Fruit fly (Drosophila melanogaster) whole organism, embryonic: ENCODE data around the gene Rab8.

ENCODE experiments used
- Aef1 ChIP-seq: fragments of 200-800 bp; sonication (Bioruptor generic); IDR thresholded peaks from 3 replicates; pipeline ENCODE4 v1.3.6; 2022; ENCODE audit warnings: missing biosample characterization, missing genetic modification characterization
- B-H2 ChIP-seq: fragments of 200-800 bp; sonication (Bioruptor generic); optimal IDR thresholded peaks from 2 replicates; lab custom pipeline; 2018; ENCODE audit warnings: missing biosample characterization, mild to moderate bottlenecking, missing genetic modification characterization
- Bgb ChIP-seq: fragments of 200-800 bp; sonication (Bioruptor generic); IDR thresholded peaks from 2 replicates; pipeline ENCODE4 v1.3.6; 2022; ENCODE audit warnings: missing biosample characterization, missing genetic modification characterization; ENCODE audit not compliant: partially characterized antibody
- Blimp-1 ChIP-seq: fragments of 200-800 bp; sonication (Bioruptor generic); optimal IDR thresholded peaks from 3 replicates; lab custom pipeline; 2018; ENCODE audit warnings: missing biosample characterization, missing genetic modification characterization, mild to moderate bottlenecking, moderate library complexity, missing genetic modification reagents
- BtbVII ChIP-seq: fragments of 200-800 bp; sonication (Bioruptor generic); optimal IDR thresholded peaks from 3 replicates; lab custom pipeline; 2017; ENCODE audit warnings: missing biosample characterization, mild to moderate bottlenecking, missing genetic modification characterization
- CG10462 ChIP-seq: fragments of 200-800 bp; sonication (Bioruptor generic); optimal IDR thresholded peaks from 2 replicates; lab custom pipeline; 2016; ENCODE audit warnings: missing biosample characterization, missing genetic modification characterization
- CG11093 ChIP-seq: fragments of 200-800 bp; sonication (Bioruptor generic); IDR thresholded peaks from 3 replicates; pipeline ENCODE4 v1.3.6; 2022; ENCODE audit warnings: missing biosample characterization, missing genetic modification characterization
- CG11723 ChIP-seq: fragments of 200-800 bp; sonication (Bioruptor generic); optimal IDR thresholded peaks from 2 replicates; lab custom pipeline; 2017; ENCODE audit warnings: missing biosample characterization, mild to moderate bottlenecking, missing genetic modification characterization
- CG12155 ChIP-seq: fragments of 200-800 bp; sonication (Bioruptor generic); optimal IDR thresholded peaks from 3 replicates; lab custom pipeline; 2016; ENCODE audit warnings: missing biosample characterization, missing genetic modification characterization
- CG13424 ChIP-seq: fragments of 200-800 bp; sonication (Bioruptor generic); optimal IDR thresholded peaks from 2 replicates; lab custom pipeline; 2019; ENCODE audit warnings: missing biosample characterization, mild to moderate bottlenecking, missing genetic modification characterization, moderate library complexity
- CG14860 ChIP-seq: fragments of 200-800 bp; sonication (Bioruptor generic); IDR thresholded peaks from 3 replicates; pipeline ENCODE4 v1.3.6; 2022; ENCODE audit warnings: missing biosample characterization, missing genetic modification characterization; ENCODE audit not compliant: partially characterized antibody
- CG14965 ChIP-seq: fragments of 200-800 bp; sonication (Bioruptor generic); optimal IDR thresholded peaks from 2 replicates; lab custom pipeline; 2016; ENCODE audit warnings: missing biosample characterization, missing genetic modification characterization, borderline replicate concordance
- CG15514 ChIP-seq: fragments of 200-800 bp; sonication (Bioruptor generic); optimal IDR thresholded peaks from 3 replicates; lab custom pipeline; 2017; ENCODE audit warnings: missing biosample characterization, missing genetic modification characterization, mild to moderate bottlenecking, moderate library complexity, missing genetic modification reagents
- CG15601 ChIP-seq: fragments of 200-800 bp; sonication (Bioruptor generic); optimal IDR thresholded peaks from 3 replicates; lab custom pipeline; 2019; ENCODE audit warnings: missing biosample characterization, mild to moderate bottlenecking, missing genetic modification characterization, moderate library complexity
- CG17328 ChIP-seq: fragments of 200-800 bp; sonication (Bioruptor generic); IDR thresholded peaks from 2 replicates; pipeline ENCODE4 v1.3.6; 2022; ENCODE audit warnings: missing biosample characterization, missing genetic modification characterization
- CG17912 ChIP-seq: fragments of 200-800 bp; sonication (Bioruptor generic); optimal IDR thresholded peaks from 2 replicates; lab custom pipeline; 2018; ENCODE audit warnings: missing biosample characterization, mild to moderate bottlenecking, missing genetic modification characterization
- CG2120 ChIP-seq: fragments of 200-800 bp; sonication (Bioruptor generic); optimal IDR thresholded peaks from 3 replicates; lab custom pipeline; 2016; ENCODE audit warnings: missing biosample characterization, missing genetic modification characterization
- CG30403 ChIP-seq: fragments of 200-800 bp; sonication (Bioruptor generic); optimal IDR thresholded peaks from 3 replicates; lab custom pipeline; 2016; ENCODE audit warnings: missing biosample characterization, missing genetic modification characterization
- CG31388 ChIP-seq: fragments of 200-800 bp; sonication (Bioruptor generic); optimal IDR thresholded peaks from 2 replicates; lab custom pipeline; 2016; ENCODE audit warnings: missing biosample characterization, missing genetic modification characterization
- CG5953 ChIP-seq: fragments of 200-800 bp; sonication (Bioruptor generic); IDR thresholded peaks from 2 replicates; pipeline ENCODE4 v1.3.6; 2022; ENCODE audit warnings: missing biosample characterization, missing genetic modification characterization
- CG6654 ChIP-seq: fragments of 200-800 bp; sonication (Bioruptor generic); optimal IDR thresholded peaks from 2 replicates; lab custom pipeline; 2017; ENCODE audit warnings: missing biosample characterization, mild to moderate bottlenecking, missing genetic modification characterization
- CG6683 ChIP-seq: fragments of 200-800 bp; sonication (Bioruptor generic); optimal IDR thresholded peaks from 2 replicates; lab custom pipeline; 2017; ENCODE audit warnings: missing biosample characterization, mild to moderate bottlenecking, missing genetic modification characterization, missing genetic modification reagents
- CG7357 ChIP-seq: fragments of 200-800 bp; sonication (Bioruptor generic); IDR thresholded peaks from 3 replicates; pipeline ENCODE4 v1.3.6; 2022; ENCODE audit warnings: missing biosample characterization, missing genetic modification characterization
- CG7556 ChIP-seq: fragments of 200-800 bp; sonication (Bioruptor generic); optimal IDR thresholded peaks from 2 replicates; lab custom pipeline; 2017; ENCODE audit warnings: missing biosample characterization, mild to moderate bottlenecking, missing genetic modification characterization
- CG8359 ChIP-seq: fragments of 200-800 bp; sonication (Bioruptor generic); optimal IDR thresholded peaks from 2 replicates; lab custom pipeline; 2017; ENCODE audit warnings: missing biosample characterization, mild to moderate bottlenecking, missing genetic modification characterization, borderline replicate concordance
- CG8478 ChIP-seq: fragments of >200 bp; optimal IDR thresholded peaks from 2 replicates; lab custom pipeline; 2018
- CG9817 ChIP-seq: fragments of 200-800 bp; sonication (Bioruptor generic); optimal IDR thresholded peaks from 2 replicates; lab custom pipeline; 2018; ENCODE audit warnings: missing biosample characterization, mild to moderate bottlenecking, missing genetic modification characterization, moderate library complexity
- D ChIP-seq, 2 experiments: fragments of 200-800 bp in 1 of 2; fragments of >200 bp in 1 of 2; sonication (Bioruptor generic) in 1 of 2; optimal IDR thresholded peaks; 2 replicates in 1 of 2; 3 replicates in 1 of 2; lab custom pipeline; 2017; ENCODE audit warnings: mild to moderate bottlenecking in 1 of 2, missing biosample characterization in 1 of 2, missing genetic modification characterization in 1 of 2, missing genetic modification reagents in 1 of 2
- Deaf1 ChIP-seq: fragments of 200-800 bp; optimal IDR thresholded peaks from 3 replicates; lab custom pipeline; 2019; ENCODE audit warnings: missing biosample characterization, mild to moderate bottlenecking, missing genetic modification characterization, moderate library complexity
- ERR ChIP-seq: fragments of 200-800 bp; sonication (Bioruptor generic); optimal IDR thresholded peaks from 2 replicates; lab custom pipeline; 2016; ENCODE audit warnings: missing biosample characterization, missing genetic modification characterization
- GATAe ChIP-seq: fragments of 200-800 bp; sonication (Bioruptor generic); conservative IDR thresholded peaks from 2 replicates; pipeline ENCODE4 v1.3.6; 2022; ENCODE audit warnings: missing biosample characterization, missing genetic modification characterization
- Sry-δ ChIP-seq: fragments of 200-800 bp; sonication (Bioruptor generic); optimal IDR thresholded peaks from 2 replicates; lab custom pipeline; 2016; ENCODE audit warnings: missing biosample characterization, missing genetic modification characterization
- Ssrp ChIP-seq: fragments of 200-800 bp; sonication (Bioruptor generic); optimal IDR thresholded peaks from 2 replicates; lab custom pipeline; 2018; ENCODE audit warnings: missing biosample characterization, mild to moderate bottlenecking, missing genetic modification characterization, moderate library complexity
- amos ChIP-seq: fragments of 200-800 bp; sonication (Bioruptor generic); IDR thresholded peaks from 2 replicates; pipeline ENCODE4 v1.3.6; 2022; ENCODE audit warnings: missing biosample characterization, missing genetic modification characterization; ENCODE audit not compliant: partially characterized antibody
- ewg ChIP-seq: fragments of 200-800 bp; sonication (Bioruptor generic); optimal IDR thresholded peaks from 3 replicates; lab custom pipeline; 2017; ENCODE audit warnings: mild to moderate bottlenecking, missing biosample characterization, missing genetic modification reagents, missing genetic modification characterization
- gce ChIP-seq: fragments of 200-800 bp; sonication (Bioruptor generic); IDR thresholded peaks from 3 replicates; pipeline ENCODE4 v1.3.6; 2022; ENCODE audit warnings: missing biosample characterization, missing genetic modification characterization
- gfzf ChIP-seq: fragments of 200-800 bp; sonication (Bioruptor generic); optimal IDR thresholded peaks from 2 replicates; lab custom pipeline; 2016; ENCODE audit warnings: missing biosample characterization, mild to moderate bottlenecking, missing genetic modification characterization, moderate library complexity
- inv ChIP-seq: fragments of 200-800 bp; sonication (Bioruptor generic); IDR thresholded peaks from 2 replicates; pipeline ENCODE4 v1.3.6; 2022; ENCODE audit warnings: missing biosample characterization, missing genetic modification characterization; ENCODE audit not compliant: partially characterized antibody
- maf-S ChIP-seq: fragments of 200-800 bp; sonication (Bioruptor generic); optimal IDR thresholded peaks from 2 replicates; lab custom pipeline; 2016; ENCODE audit warnings: missing biosample characterization, missing genetic modification characterization
- nom ChIP-seq: fragments of 200-800 bp; sonication (Bioruptor generic); optimal IDR thresholded peaks from 2 replicates; lab custom pipeline; 2017; ENCODE audit warnings: missing biosample characterization, missing genetic modification characterization, mild to moderate bottlenecking, moderate library complexity, missing genetic modification reagents
- onecut ChIP-seq: fragments of 200-800 bp; sonication (Bioruptor generic); IDR thresholded peaks from 2 replicates; pipeline ENCODE4 v1.3.6; 2022; ENCODE audit warnings: missing biosample characterization, missing genetic modification characterization
- run ChIP-seq: fragments of 200-800 bp; sonication (Bioruptor generic); optimal IDR thresholded peaks from 3 replicates; lab custom pipeline; 2018; ENCODE audit warnings: missing biosample characterization, mild to moderate bottlenecking, missing genetic modification characterization
- salm ChIP-seq: fragments of 200-800 bp; sonication (Bioruptor generic); optimal IDR thresholded peaks from 2 replicates; lab custom pipeline; 2018; ENCODE audit warnings: missing biosample characterization, mild to moderate bottlenecking, missing genetic modification characterization
- sima ChIP-seq: fragments of 200-800 bp; sonication (Bioruptor generic); optimal IDR thresholded peaks from 2 replicates; lab custom pipeline; 2016; ENCODE audit warnings: missing biosample characterization, missing genetic modification characterization
- slbo ChIP-seq: fragments of 200-800 bp; sonication (Bioruptor generic); IDR thresholded peaks from 2 replicates; pipeline ENCODE4 v1.3.6; 2022; ENCODE audit warnings: missing biosample characterization, missing genetic modification characterization
- sob ChIP-seq: fragments of 200-800 bp; sonication (Bioruptor generic); IDR thresholded peaks from 2 replicates; pipeline ENCODE4 v1.3.6; 2022; ENCODE audit warnings: missing biosample characterization, missing genetic modification characterization
- twi ChIP-seq: fragments of 200-800 bp; optimal IDR thresholded peaks from 2 replicates; lab custom pipeline; 2019; ENCODE audit warnings: missing biosample characterization, mild to moderate bottlenecking, missing genetic modification characterization, moderate library complexity

The Rab8 gene

DNA sequence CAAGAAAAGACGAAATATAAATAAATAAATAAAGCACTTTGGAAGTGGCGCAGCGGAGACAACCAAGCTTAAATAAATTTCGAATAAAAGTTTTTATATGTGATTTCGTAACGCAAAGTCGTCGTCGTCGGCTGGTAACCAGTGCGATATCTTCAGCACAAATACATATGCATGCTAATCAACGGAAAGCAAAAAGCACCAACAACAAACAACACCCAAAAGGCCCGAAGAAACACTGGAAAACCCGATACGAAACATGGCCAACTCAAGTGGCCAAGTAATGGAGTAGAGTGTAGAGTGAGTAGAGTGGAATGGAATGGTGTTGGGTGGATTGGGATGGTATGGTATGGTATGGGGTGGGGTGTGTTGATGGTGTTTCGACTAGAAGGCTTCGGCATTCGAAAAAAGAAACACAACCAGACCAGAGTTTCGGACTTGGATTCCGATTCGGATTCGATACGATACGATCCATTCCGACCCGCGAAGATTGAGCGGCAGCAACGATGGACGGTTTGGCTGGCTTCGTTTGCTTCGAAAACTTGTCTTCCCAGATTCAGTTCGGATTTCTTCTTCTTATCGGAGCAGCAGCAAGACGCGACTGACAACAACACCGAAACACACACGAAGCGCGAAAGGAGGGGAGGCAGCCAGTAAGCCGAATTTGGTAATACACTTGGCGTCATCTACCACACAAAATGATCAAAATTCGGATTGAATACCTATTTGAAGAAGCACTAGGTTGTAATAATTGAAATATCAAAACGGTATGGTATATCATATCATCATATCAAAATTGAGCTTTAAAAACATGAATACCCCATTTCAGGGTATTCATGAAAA is 31.9 kb upstream of the Rab8 start (continued):
- TF ChIP-seq gfzf (GFP tag; lab: Kevin White, UChicago) (peak; percentile 4), BtbVII (GFP tag; lab: Kevin White, UChicago) (peak; percentile 85), ERR (peak; percentile 93), Sry-δ (GFP tag; lab: Kevin White, UChicago) (peak; percentile 63), Ssrp (tag; lab: Kevin White, UChicago) (peak; percentile 92), sima (GFP tag; lab: Kevin White, UChicago) (peak; percentile 92), CG17912 (GFP tag; lab: Kevin White, UChicago) (peak; percentile 53), slbo (GFP tag; lab: Robert Waterston, UW) (peak; percentile 97), CG6654 (GFP tag; lab: Kevin White, UChicago) (peak; percentile 82), CG11093 (GFP tag; lab: Robert Waterston, UW) (peak; percentile 89), CG2120 (GFP tag; lab: Kevin White, UChicago) (peak; percentile 98), CG14965 (GFP tag; lab: Kevin White, UChicago) (peak; percentile 77), CG7357 (GFP tag; lab: Robert Waterston, UW) (peak; percentile 89), CG13424 (tag; lab: Kevin White, UChicago) (peak; percentile 95), CG5953 (GFP tag; lab: Robert Waterston, UW) (peak; percentile 94), CG9817 (tag; lab: Kevin White, UChicago) (peak; percentile 93), Deaf1 (peak; percentile 91), CG14860 (GFP tag; lab: Robert Waterston, UW) (no peak), Blimp-1 (peak; percentile 89), ewg (GFP tag; lab: Kevin White, UChicago) (peak; percentile 84), CG6683 (GFP tag; lab: Kevin White, UChicago) (peak; percentile 58), maf-S (GFP tag; lab: Kevin White, UChicago) (peak; percentile 96), CG12155 (GFP tag; lab: Kevin White, UChicago) (peak; percentile 95), CG8478 (lab: Kevin White, UChicago) (no peak), CG15514 (GFP tag; lab: Kevin White, UChicago) (peak; percentile 90), inv (no peak), CG11723 (GFP tag; lab: Kevin White, UChicago) (peak; percentile 89), B-H2 (GFP tag; lab: Kevin White, UChicago) (peak; percentile 50), Aef1 (GFP tag; lab: Robert Waterston, UW) (peak; percentile 94), run (peak; percentile 87), salm (tag; lab: Kevin White, UChicago) (peak; percentile 90), CG31388 (GFP tag; lab: Kevin White, UChicago) (peak; percentile 60), sob (peak; percentile 95), CG7556 (GFP tag; lab: Kevin White, UChicago) (peak; percentile 93), CG10462 (GFP tag; lab: Kevin White, UChicago) (peak; percentile 84), CG17328 (peak; percentile 92), onecut (GFP tag; lab: Robert Waterston, UW) (peak; percentile 73), gce (GFP tag; lab: Robert Waterston, UW) (peak; percentile 57; the same call in 1 of the 3 replicates), twi (tag; lab: Kevin White, UChicago) (peak; percentile 79), GATAe (GFP tag; lab: Robert Waterston, UW) (peak; percentile 77), amos (GFP tag; lab: Robert Waterston, UW) (no peak), D (optimal IDR thresholded peaks at IDR 0.05; lab: Kevin White, UChicago) (no peak), D (GFP tag; optimal IDR thresholded peaks at IDR 0.05; lab: Kevin White, UChicago) (peak; percentile 52), CG8359 (GFP tag; lab: Kevin White, UChicago) (peak; percentile 62), CG30403 (peak; percentile 96), Bgb (GFP tag; lab: Robert Waterston, UW) (no peak), CG15601 (peak; percentile 91), nom (GFP tag; lab: Kevin White, UChicago) (peak; percentile 95)
